Fruit fly (Drosophila melanogaster) whole organism, embryonic: ENCODE results near the gene eya.

Experiments
- Adf1 ChIP-seq: fragments of 200-800 bp; sonication (Bioruptor generic); IDR thresholded peaks from 2 replicates; pipeline ENCODE4 v1.3.6; 2022; ENCODE audit warnings: missing biosample characterization, missing genetic modification characterization
- B-H1 ChIP-seq: fragments of 200-800 bp; sonication (Bioruptor generic); IDR thresholded peaks from 3 replicates; pipeline ENCODE4 v1.3.6; 2022; ENCODE audit warnings: missing biosample characterization, missing genetic modification characterization
- Bgb ChIP-seq: fragments of 200-800 bp; sonication (Bioruptor generic); IDR thresholded peaks from 2 replicates; pipeline ENCODE4 v1.3.6; 2022; ENCODE audit warnings: missing biosample characterization, missing genetic modification characterization; ENCODE audit not compliant: partially characterized antibody
- Blimp-1 ChIP-seq: fragments of 200-800 bp; sonication (Bioruptor generic); optimal IDR thresholded peaks from 3 replicates; lab custom pipeline; 2018; ENCODE audit warnings: missing biosample characterization, missing genetic modification characterization, mild to moderate bottlenecking, moderate library complexity, missing genetic modification reagents
- CG10209 ChIP-seq: fragments of 200-800 bp; sonication (Bioruptor generic); optimal IDR thresholded peaks from 3 replicates; lab custom pipeline; 2017; ENCODE audit warnings: missing biosample characterization, mild to moderate bottlenecking, missing genetic modification characterization, missing genetic modification reagents
- CG10431 ChIP-seq: fragments of 200-800 bp; sonication (Bioruptor generic); optimal IDR thresholded peaks from 3 replicates; lab custom pipeline; 2018; ENCODE audit warnings: missing biosample characterization, mild to moderate bottlenecking, missing genetic modification characterization
- CG11085 ChIP-seq: fragments of 200-800 bp; sonication (Bioruptor generic); IDR thresholded peaks from 2 replicates; pipeline ENCODE4 v1.3.6; 2022; ENCODE audit warnings: missing biosample characterization, missing genetic modification characterization
- CG12391 ChIP-seq: fragments of 200-800 bp; sonication (Bioruptor generic); optimal IDR thresholded peaks from 3 replicates; lab custom pipeline; 2018; ENCODE audit warnings: missing biosample characterization, mild to moderate bottlenecking, missing genetic modification characterization, moderate library complexity
- CG1647 ChIP-seq: fragments of 200-800 bp; sonication (Bioruptor generic); optimal IDR thresholded peaks from 3 replicates; lab custom pipeline; 2016; ENCODE audit warnings: missing biosample characterization, missing genetic modification characterization
- CG17328 ChIP-seq: fragments of 200-800 bp; sonication (Bioruptor generic); IDR thresholded peaks from 2 replicates; pipeline ENCODE4 v1.3.6; 2022; ENCODE audit warnings: missing biosample characterization, missing genetic modification characterization
- CG17829 ChIP-seq: fragments of 200-800 bp; optimal IDR thresholded peaks from 2 replicates; lab custom pipeline; 2019; ENCODE audit warnings: missing biosample characterization, mild to moderate bottlenecking, missing genetic modification characterization, moderate library complexity
- CG17912 ChIP-seq: fragments of 200-800 bp; sonication (Bioruptor generic); optimal IDR thresholded peaks from 2 replicates; lab custom pipeline; 2018; ENCODE audit warnings: missing biosample characterization, mild to moderate bottlenecking, missing genetic modification characterization
- CG1832 ChIP-seq: fragments of 200-800 bp; sonication (Bioruptor generic); optimal IDR thresholded peaks from 2 replicates; lab custom pipeline; 2017; ENCODE audit warnings: missing biosample characterization, mild to moderate bottlenecking, missing genetic modification characterization, inconsistent platforms
- CG18619 ChIP-seq: fragments of 200-800 bp; sonication (Bioruptor generic); optimal IDR thresholded peaks from 3 replicates; lab custom pipeline; 2017; ENCODE audit warnings: missing biosample characterization, mild to moderate bottlenecking, missing genetic modification characterization
- CG3163 ChIP-seq: fragments of 200-800 bp; sonication (Bioruptor generic); optimal IDR thresholded peaks from 3 replicates; lab custom pipeline; 2016; ENCODE audit warnings: missing biosample characterization, missing genetic modification characterization
- CG8359 ChIP-seq: fragments of 200-800 bp; sonication (Bioruptor generic); optimal IDR thresholded peaks from 2 replicates; lab custom pipeline; 2017; ENCODE audit warnings: missing biosample characterization, mild to moderate bottlenecking, missing genetic modification characterization, borderline replicate concordance
- CG8388 ChIP-seq: fragments of 200-800 bp; sonication (Bioruptor generic); optimal IDR thresholded peaks from 2 replicates; lab custom pipeline; 2019; ENCODE audit warnings: missing biosample characterization, mild to moderate bottlenecking, missing genetic modification characterization, moderate library complexity
- CG8944 ChIP-seq: fragments of 200-800 bp; sonication (Bioruptor generic); optimal IDR thresholded peaks from 3 replicates; lab custom pipeline; 2016; ENCODE audit warnings: missing biosample characterization, missing genetic modification characterization
- CG9437 ChIP-seq: fragments of 200-800 bp; sonication (Bioruptor generic); optimal IDR thresholded peaks from 2 replicates; lab custom pipeline; 2018; ENCODE audit warnings: missing biosample characterization, mild to moderate bottlenecking, missing genetic modification characterization
- CoRest ChIP-seq: fragments of 200-800 bp; sonication (Bioruptor generic); optimal IDR thresholded peaks from 3 replicates; lab custom pipeline; 2018; ENCODE audit warnings: missing biosample characterization, mild to moderate bottlenecking, missing genetic modification characterization, moderate library complexity
- Deaf1 ChIP-seq: fragments of 200-800 bp; optimal IDR thresholded peaks from 3 replicates; lab custom pipeline; 2019; ENCODE audit warnings: missing biosample characterization, mild to moderate bottlenecking, missing genetic modification characterization, moderate library complexity
- ERR ChIP-seq: fragments of 200-800 bp; sonication (Bioruptor generic); optimal IDR thresholded peaks from 2 replicates; lab custom pipeline; 2016; ENCODE audit warnings: missing biosample characterization, missing genetic modification characterization
- HLHmδ ChIP-seq: fragments of 200-800 bp; sonication (Bioruptor generic); optimal IDR thresholded peaks from 2 replicates; lab custom pipeline; 2018; ENCODE audit warnings: missing biosample characterization, mild to moderate bottlenecking, missing genetic modification characterization, moderate library complexity
- Hmx ChIP-seq: fragments of 200-800 bp; sonication (Bioruptor generic); optimal IDR thresholded peaks from 2 replicates; lab custom pipeline; 2016; ENCODE audit warnings: missing biosample characterization, missing genetic modification characterization
- Hr39 ChIP-seq: fragments of >200 bp; optimal IDR thresholded peaks from 2 replicates; lab custom pipeline; 2017
- Jarid2 ChIP-seq: fragments of 200-800 bp; sonication (Bioruptor generic); optimal IDR thresholded peaks from 3 replicates; lab custom pipeline; 2017; ENCODE audit warnings: mild to moderate bottlenecking, missing biosample characterization, missing genetic modification reagents, missing genetic modification characterization
- Nf-YA ChIP-seq: fragments of 200-800 bp; sonication (Bioruptor generic); IDR thresholded peaks from 2 replicates; pipeline ENCODE4 v1.3.6; 2022; ENCODE audit warnings: missing biosample characterization, missing genetic modification characterization
- Nf-YB ChIP-seq: fragments of 200-800 bp; sonication (Bioruptor generic); optimal IDR thresholded peaks from 3 replicates; lab custom pipeline; 2019; ENCODE audit warnings: missing biosample characterization, mild to moderate bottlenecking, missing genetic modification characterization, moderate library complexity
- Nf-YC ChIP-seq: fragments of 200-800 bp; optimal IDR thresholded peaks from 3 replicates; lab custom pipeline; 2019; ENCODE audit warnings: missing biosample characterization, mild to moderate bottlenecking, missing genetic modification characterization, moderate library complexity
- Side ChIP-seq: fragments of 200-800 bp; sonication (Bioruptor generic); optimal IDR thresholded peaks from 2 replicates; lab custom pipeline; 2016; ENCODE audit warnings: missing biosample characterization, missing genetic modification characterization
- Sox102F ChIP-seq: fragments of 200-800 bp; sonication (Bioruptor generic); optimal IDR thresholded peaks from 2 replicates; lab custom pipeline; 2018; ENCODE audit warnings: missing biosample characterization, mild to moderate bottlenecking, missing genetic modification characterization, moderate library complexity
- amos ChIP-seq: fragments of 200-800 bp; sonication (Bioruptor generic); IDR thresholded peaks from 2 replicates; pipeline ENCODE4 v1.3.6; 2022; ENCODE audit warnings: missing biosample characterization, missing genetic modification characterization; ENCODE audit not compliant: partially characterized antibody
- bbx ChIP-seq: fragments of 200-800 bp; sonication (Bioruptor generic); IDR thresholded peaks from 2 replicates; pipeline ENCODE4 v1.3.6; 2022; ENCODE audit warnings: missing biosample characterization, missing genetic modification characterization; ENCODE audit not compliant: partially characterized antibody
- cwo ChIP-seq: fragments of 200-800 bp; sonication (Bioruptor generic); optimal IDR thresholded peaks from 3 replicates; lab custom pipeline; 2017; ENCODE audit warnings: missing biosample characterization, missing genetic modification characterization, mild to moderate bottlenecking, moderate library complexity, missing genetic modification reagents
- ewg ChIP-seq: fragments of 200-800 bp; sonication (Bioruptor generic); optimal IDR thresholded peaks from 3 replicates; lab custom pipeline; 2017; ENCODE audit warnings: mild to moderate bottlenecking, missing biosample characterization, missing genetic modification reagents, missing genetic modification characterization
- fd96Cb ChIP-seq: fragments of 200-800 bp; sonication (Bioruptor generic); optimal IDR thresholded peaks from 2 replicates; lab custom pipeline; 2018; ENCODE audit warnings: missing biosample characterization, mild to moderate bottlenecking, missing genetic modification characterization, moderate library complexity
- ftz-f1 ChIP-seq: fragments of 200-800 bp; sonication (Bioruptor generic); optimal IDR thresholded peaks from 2 replicates; lab custom pipeline; 2016; ENCODE audit warnings: missing biosample characterization, missing genetic modification characterization
- gem ChIP-seq: fragments of 200-800 bp; sonication (Bioruptor generic); optimal IDR thresholded peaks from 2 replicates; lab custom pipeline; 2019; ENCODE audit warnings: missing biosample characterization, mild to moderate bottlenecking, missing genetic modification characterization, moderate library complexity
- grau ChIP-seq: fragments of 200-800 bp; optimal IDR thresholded peaks from 3 replicates; lab custom pipeline; 2019; ENCODE audit warnings: missing biosample characterization, mild to moderate bottlenecking, missing genetic modification characterization, moderate library complexity
- lab ChIP-seq: fragments of 200-800 bp; sonication (Bioruptor generic); optimal IDR thresholded peaks from 3 replicates; lab custom pipeline; 2017; ENCODE audit warnings: missing biosample characterization, missing genetic modification characterization, mild to moderate bottlenecking, moderate library complexity, missing genetic modification reagents
- lov ChIP-seq, 2 experiments: fragments of 200-800 bp in 1 of 2; fragments of >200 bp in 1 of 2; sonication (Bioruptor generic) in 1 of 2; IDR thresholded peaks in 1 of 2; optimal IDR thresholded peaks in 1 of 2; 2 replicates in 1 of 2; 3 replicates in 1 of 2; pipeline versions ENCODE4 v1.3.6 to Lab custom; 2017 to 2022; ENCODE audit warnings: missing biosample characterization in 1 of 2, missing genetic modification characterization in 1 of 2
- nerfin-1 ChIP-seq: fragments of 200-800 bp; sonication (Bioruptor generic); optimal IDR thresholded peaks from 3 replicates; lab custom pipeline; 2019; ENCODE audit warnings: missing biosample characterization, mild to moderate bottlenecking, missing genetic modification characterization, moderate library complexity
- phol ChIP-seq: fragments of 200-800 bp; sonication (Bioruptor generic); optimal IDR thresholded peaks from 3 replicates; lab custom pipeline; 2018; ENCODE audit warnings: missing biosample characterization, mild to moderate bottlenecking, missing genetic modification characterization, moderate library complexity
- rib ChIP-seq: fragments of 200-800 bp; sonication (Bioruptor generic); IDR thresholded peaks from 2 replicates; pipeline ENCODE4 v1.3.6; 2022; ENCODE audit warnings: missing biosample characterization, missing genetic modification characterization
- slou ChIP-seq: fragments of 200-800 bp; sonication (Bioruptor generic); optimal IDR thresholded peaks from 3 replicates; lab custom pipeline; 2016; ENCODE audit warnings: missing biosample characterization, missing genetic modification characterization
- ssp ChIP-seq: fragments of 200-800 bp; sonication (Bioruptor generic); IDR thresholded peaks from 2 replicates; pipeline ENCODE4 v1.3.6; 2022; ENCODE audit warnings: missing biosample characterization, missing genetic modification characterization
- tap ChIP-seq: fragments of 200-800 bp; optimal IDR thresholded peaks from 3 replicates; lab custom pipeline; 2019; ENCODE audit warnings: missing biosample characterization, mild to moderate bottlenecking, missing genetic modification characterization, moderate library complexity
- trem ChIP-seq: fragments of 200-800 bp; optimal IDR thresholded peaks from 3 replicates; lab custom pipeline; 2019; ENCODE audit warnings: missing biosample characterization, mild to moderate bottlenecking, missing genetic modification characterization, moderate library complexity
- z ChIP-seq: fragments of 200-800 bp; sonication (Bioruptor generic); IDR thresholded peaks from 3 replicates; pipeline ENCODE4 v1.3.6; 2022; ENCODE audit warnings: missing biosample characterization, missing genetic modification characterization

Gene eya

dm6 chr2L:6546883-6547471, at the start of gene eya:
eya (minus strand) TSS chr2L:6546976.
- no peak for TF ChIP-seq ERR (GFP tag; lab: Kevin White, UChicago)
- peak; percentile 68 for TF ChIP-seq Adf1 (GFP tag; lab: Robert Waterston, UW)
- TF ChIP-seq Hr39 (lab: Kevin White, UChicago), result no peak
- peak; percentile 96 for TF ChIP-seq Nf-YC
- TF ChIP-seq CG1832 (GFP tag; lab: Kevin White, UChicago), result peak; percentile 81
- no peak for TF ChIP-seq Sox102F (GFP tag; lab: Kevin White, UChicago)
- TF ChIP-seq Nf-YA, result 0 out of 2 replicates have a peak, but pooled peaks have one; percentile 44
- no peak for TF ChIP-seq CG8944 (GFP tag; lab: Kevin White, UChicago)
- TF ChIP-seq Deaf1 (tag; lab: Kevin White, UChicago), result peak; percentile 69
- TF ChIP-seq Hmx (GFP tag; lab: Kevin White, UChicago), result no peak
- no peak for TF ChIP-seq CG17829 (tag; lab: Kevin White, UChicago)
- no peak for TF ChIP-seq B-H1
- TF ChIP-seq Bgb, result peak; percentile 12; the same call in 1 of the 2 replicates
- peak; percentile 12; the same call in 1 of the 2 replicates for TF ChIP-seq amos (GFP tag; lab: Robert Waterston, UW)
- peak; percentile 32 for TF ChIP-seq nerfin-1 (tag; lab: Kevin White, UChicago)
- TF ChIP-seq Nf-YB, result peak; percentile 98
- TF ChIP-seq bbx (GFP tag; lab: Robert Waterston, UW), result peak; percentile 48
- peak; percentile 96 for TF ChIP-seq trem (tag; lab: Kevin White, UChicago)
- TF ChIP-seq Jarid2 (GFP tag; lab: Kevin White, UChicago), result peak; percentile 34
- no peak for TF ChIP-seq Side (GFP tag; lab: Kevin White, UChicago)
- peak; percentile 98 for TF ChIP-seq z (GFP tag; lab: Robert Waterston, UW)

- no peak for TF ChIP-seq lab
- TF ChIP-seq CG17912 (GFP tag; lab: Kevin White, UChicago), result no peak
- TF ChIP-seq ewg (GFP tag; lab: Kevin White, UChicago), result no peak
- no peak for TF ChIP-seq ssp (GFP tag; lab: Robert Waterston, UW)
- TF ChIP-seq slou (GFP tag; lab: Kevin White, UChicago), result no peak
- no peak for TF ChIP-seq Blimp-1
- TF ChIP-seq CG1647 (GFP tag; lab: Kevin White, UChicago), result no peak
- TF ChIP-seq grau (tag; lab: Kevin White, UChicago), result no peak
- no peak for TF ChIP-seq CG3163
- peak; percentile 75 for TF ChIP-seq CG12391 (tag; lab: Kevin White, UChicago)
- no peak for TF ChIP-seq tap (tag; lab: Kevin White, UChicago)
- no peak for TF ChIP-seq CG10209 (GFP tag; lab: Kevin White, UChicago)
- peak; percentile 17; the same call in 1 of the 2 replicates for TF ChIP-seq CG17328 (GFP tag; lab: Robert Waterston, UW)
- TF ChIP-seq cwo (GFP tag; lab: Kevin White, UChicago), result no peak
- TF ChIP-seq CG18619 (GFP tag; lab: Kevin White, UChicago), result no peak
- peak; percentile 69 for TF ChIP-seq CG8388 (GFP tag; lab: Kevin White, UChicago)
- no peak for TF ChIP-seq lov (optimal IDR thresholded peaks at IDR 0.05; lab: Kevin White, UChicago)
- no peak for TF ChIP-seq lov (GFP tag; IDR thresholded peaks at IDR 0.05; lab: Robert Waterston, UW)
- TF ChIP-seq gem (tag; lab: Kevin White, UChicago), result peak; percentile 82
- no peak for TF ChIP-seq CG8359 (GFP tag; lab: Kevin White, UChicago)
- TF ChIP-seq CG10431, result no peak
- TF ChIP-seq CoRest (tag; lab: Kevin White, UChicago), result peak; percentile 0
- TF ChIP-seq ftz-f1 (GFP tag; lab: Kevin White, UChicago), result no peak
- TF ChIP-seq fd96Cb, result no peak
- TF ChIP-seq CG9437 (GFP tag; lab: Kevin White, UChicago), result peak; percentile 30
- no peak for TF ChIP-seq HLHmδ (GFP tag; lab: Kevin White, UChicago)
- TF ChIP-seq rib (GFP tag; lab: Robert Waterston, UW), result no peak
- no peak for TF ChIP-seq phol (tag; lab: Kevin White, UChicago)
- TF ChIP-seq CG11085, result no peak
Measured at dm6 chr2L:6595027-6595426, 48.3 kb upstream of the eya start.
